Fruit fly (Drosophila melanogaster): ENCODE results near the gene CG8292.

DNA sequence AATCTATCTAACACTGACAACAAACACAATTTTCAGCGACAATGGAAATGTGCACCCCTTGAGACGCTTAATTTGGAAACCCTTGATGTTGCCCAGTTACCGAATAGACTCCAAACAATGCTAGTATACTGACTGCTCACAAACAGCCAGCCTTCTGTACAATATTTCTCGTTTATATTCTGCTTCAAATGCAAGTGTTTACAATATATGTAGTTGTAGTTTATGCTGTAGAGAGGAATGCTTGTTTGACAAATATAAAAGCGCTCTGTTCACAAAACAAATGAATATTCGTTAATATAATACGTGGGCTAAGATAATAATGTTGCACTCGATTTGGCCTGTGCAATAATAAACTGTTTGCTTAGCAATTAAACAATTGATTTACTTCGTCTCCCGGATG is at the start of gene CG8292:
- no peak for TF ChIP-seq psq (optimal IDR thresholded peaks at IDR 0.05)
- TF ChIP-seq ttk (optimal IDR thresholded peaks at IDR 0.05): no peak

All from Kc167 (cell line).